Worm (Caenorhabditis elegans) whole organism, L2 larva: ENCODE data around the gene F09G2.2.

ENCODE experiments used
- C34F6.9 ChIP-seq: fragments of 150-350 bp; optimal IDR thresholded peaks from 2 replicates; lab custom pipeline; 2014; ENCODE audit warnings: missing biosample characterization, missing genetic modification characterization
- F13H6.1 ChIP-seq: sonication (generic microtip); optimal IDR thresholded peaks from 2 replicates; lab custom pipeline; 2016; ENCODE audit warnings: missing genetic modification characterization, missing compliant biosample characterization
- R02D3.7 ChIP-seq: fragments of 150-350 bp; optimal IDR thresholded peaks from 2 replicates; lab custom pipeline; 2014; ENCODE audit warnings: missing biosample characterization, missing genetic modification characterization
- ZK546.5 ChIP-seq: sonication (generic microtip); optimal IDR thresholded peaks from 2 replicates; lab custom pipeline; 2017; ENCODE audit warnings: missing biosample characterization, missing genetic modification characterization
- alr-1 ChIP-seq: fragments of 150-350 bp; optimal IDR thresholded peaks from 2 replicates; lab custom pipeline; 2014; ENCODE audit warnings: missing biosample characterization, missing genetic modification characterization
- ama-1 ChIP-seq: fragments of 150-350 bp; optimal IDR thresholded peaks from 2 replicates; lab custom pipeline; 2018; ENCODE audit warnings: inconsistent platforms
- blmp-1 ChIP-seq: sonication (generic microtip); optimal IDR thresholded peaks from 2 replicates; lab custom pipeline; 2017; ENCODE audit warnings: missing genetic modification characterization, mild to moderate bottlenecking, missing compliant biosample characterization, antibody characterized with exemption, moderate library complexity; ENCODE audit not compliant: insufficient read depth
- ceh-16 ChIP-seq: fragments of 150-350 bp; optimal IDR thresholded peaks from 2 replicates; lab custom pipeline; 2014; ENCODE audit warnings: missing biosample characterization, missing genetic modification characterization
- egl-27 ChIP-seq: sonication (generic microtip); optimal IDR thresholded peaks from 3 replicates; lab custom pipeline; 2017; ENCODE audit warnings: missing biosample characterization, missing genetic modification reagents, missing genetic modification characterization
- elt-1 ChIP-seq: fragments of 150-350 bp; optimal IDR thresholded peaks from 2 replicates; lab custom pipeline; 2014; ENCODE audit warnings: missing biosample characterization, missing genetic modification characterization
- elt-3 ChIP-seq: sonication (generic microtip); optimal IDR thresholded peaks from 2 replicates; lab custom pipeline; 2017; ENCODE audit warnings: missing biosample characterization, missing genetic modification characterization
- fos-1 ChIP-seq: fragments of 150-350 bp; optimal IDR thresholded peaks from 2 replicates; lab custom pipeline; 2014; ENCODE audit warnings: missing biosample characterization, missing genetic modification characterization
- gmeb-1 ChIP-seq: fragments of 150-350 bp; optimal IDR thresholded peaks from 2 replicates; lab custom pipeline; 2014; ENCODE audit warnings: missing biosample characterization, missing genetic modification characterization
- lin-11 ChIP-seq: fragments of 150-350 bp; sonication (generic microtip); optimal IDR thresholded peaks from 2 replicates; lab custom pipeline; 2014; ENCODE audit warnings: missing biosample characterization, missing genetic modification characterization, inconsistent platforms, mixed read lengths
- lin-13 ChIP-seq: fragments of 150-350 bp; optimal IDR thresholded peaks from 2 replicates; lab custom pipeline; 2014; ENCODE audit warnings: missing biosample characterization, missing genetic modification reagents, missing genetic modification characterization
- lin-39 ChIP-seq: fragments of 150-350 bp; optimal IDR thresholded peaks from 2 replicates; lab custom pipeline; 2014; ENCODE audit warnings: missing biosample characterization, missing genetic modification reagents, missing genetic modification characterization
- lsy-2 ChIP-seq, 2 experiments: fragments of 150-350 bp in 1 of 2; sonication (generic microtip) in 1 of 2; optimal IDR thresholded peaks; 2 replicates each; lab custom pipeline; 2014 to 2017; ENCODE audit warnings: missing biosample characterization in 2 of 2, missing genetic modification characterization in 2 of 2
- mbf-1 ChIP-seq: sonication (generic microtip); optimal IDR thresholded peaks from 2 replicates; lab custom pipeline; 2017; ENCODE audit warnings: missing biosample characterization, missing genetic modification characterization
- mdl-1 ChIP-seq, 2 experiments: fragments of 150-350 bp in 1 of 2; sonication (generic microtip) in 1 of 2; optimal IDR thresholded peaks; 2 replicates each; lab custom pipeline; 2017; ENCODE audit warnings: missing biosample characterization in 2 of 2, missing genetic modification characterization in 2 of 2
- nhr-10 ChIP-seq: sonication (generic microtip); optimal IDR thresholded peaks from 2 replicates; lab custom pipeline; 2017; ENCODE audit warnings: missing biosample characterization, missing genetic modification characterization
- nhr-11 ChIP-seq: fragments of 150-350 bp; optimal IDR thresholded peaks from 2 replicates; lab custom pipeline; 2014; ENCODE audit warnings: missing biosample characterization, missing genetic modification characterization
- nhr-12 ChIP-seq: fragments of 150-350 bp; optimal IDR thresholded peaks from 2 replicates; lab custom pipeline; 2014; ENCODE audit warnings: missing biosample characterization, missing genetic modification characterization
- nhr-23 ChIP-seq: fragments of 150-350 bp; optimal IDR thresholded peaks from 2 replicates; lab custom pipeline; 2014; ENCODE audit warnings: missing biosample characterization, missing genetic modification reagents, missing genetic modification characterization
- nhr-237 ChIP-seq: fragments of 150-350 bp; optimal IDR thresholded peaks from 2 replicates; lab custom pipeline; 2014; ENCODE audit warnings: missing biosample characterization, missing genetic modification characterization
- nhr-77 ChIP-seq: fragments of 150-350 bp; optimal IDR thresholded peaks from 2 replicates; lab custom pipeline; 2014; ENCODE audit warnings: missing biosample characterization, missing genetic modification characterization
- sem-4 ChIP-seq: fragments of 150-350 bp; optimal IDR thresholded peaks from 2 replicates; lab custom pipeline; 2014; ENCODE audit warnings: missing biosample characterization, missing genetic modification reagents, missing genetic modification characterization
- skn-1 ChIP-seq: sonication (generic microtip); optimal IDR thresholded peaks from 2 replicates; lab custom pipeline; 2017; ENCODE audit warnings: missing biosample characterization, missing genetic modification characterization
- sma-3 ChIP-seq: sonication (generic microtip); optimal IDR thresholded peaks from 2 replicates; lab custom pipeline; 2016; ENCODE audit warnings: missing genetic modification reagents, missing genetic modification characterization, missing compliant biosample characterization
- sma-9 ChIP-seq, 2 experiments: fragments of 150-350 bp in 1 of 2; sonication (generic microtip) in 1 of 2; optimal IDR thresholded peaks; 2 replicates each; lab custom pipeline; 2014 to 2016; ENCODE audit warnings: missing genetic modification characterization in 2 of 2, mild to moderate bottlenecking in 1 of 2, missing biosample characterization in 1 of 2, missing compliant biosample characterization in 1 of 2, missing genetic modification reagents in 1 of 2, moderate library complexity in 1 of 2
- unc-62 ChIP-seq: fragments of 150-350 bp; optimal IDR thresholded peaks from 2 replicates; lab custom pipeline; 2014; ENCODE audit warnings: missing biosample characterization, missing genetic modification reagents, missing genetic modification characterization
- zag-1 ChIP-seq: fragments of 150-350 bp; optimal IDR thresholded peaks from 2 replicates; lab custom pipeline; 2014; ENCODE audit warnings: missing biosample characterization, missing genetic modification characterization
- ztf-1 ChIP-seq: fragments of 200-800 bp; sonication (Bioruptor generic); conservative IDR thresholded peaks from 2 replicates; pipeline ENCODE4 v1.3.6; 2022; ENCODE audit warnings: missing genetic modification characterization, missing compliant biosample characterization
- ztf-11 ChIP-seq: sonication (generic microtip); optimal IDR thresholded peaks from 2 replicates; lab custom pipeline; 2017; ENCODE audit warnings: missing biosample characterization, missing genetic modification characterization
- ztf-4 ChIP-seq: fragments of 150-350 bp; optimal IDR thresholded peaks from 2 replicates; lab custom pipeline; 2014; ENCODE audit warnings: missing biosample characterization, missing genetic modification characterization

Gene F09G2.2

DNA sequence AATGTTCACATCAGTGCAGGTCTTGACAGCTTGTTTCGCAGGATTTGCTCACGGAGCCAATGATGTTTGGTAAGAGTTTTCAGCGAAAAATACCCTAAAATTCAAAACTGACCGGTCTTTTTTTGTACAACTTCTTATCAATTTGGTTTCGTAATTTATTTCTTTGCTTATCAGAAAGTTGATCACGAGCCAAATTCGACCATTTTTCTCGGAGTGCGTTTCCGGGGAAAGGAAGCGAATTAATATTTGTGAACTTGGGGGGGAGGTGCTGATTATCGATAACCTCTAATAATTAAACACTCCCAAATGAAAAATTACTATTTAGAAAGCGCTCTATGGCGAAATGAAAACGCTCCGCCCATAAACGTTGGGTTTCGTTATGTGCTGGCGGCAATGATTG lies 10.1 kb upstream of the F09G2.2 start:
- TF ChIP-seq F13H6.1 (tag; lab: Kevin White, UChicago) (no peak), fos-1 (tag; lab: Kevin White, UChicago) (peak; percentile 81), sma-9 (GFP tag; optimal IDR thresholded peaks at IDR 0.05; lab: Kevin White, UChicago) (peak; percentile 10), sma-9 (tag; optimal IDR thresholded peaks at IDR 0.05; lab: Kevin White, UChicago) (no peak), gmeb-1 (tag; lab: Kevin White, UChicago) (peak; percentile 43)
- TF ChIP-seq, all 48 proteins: peak for 3

DNA sequence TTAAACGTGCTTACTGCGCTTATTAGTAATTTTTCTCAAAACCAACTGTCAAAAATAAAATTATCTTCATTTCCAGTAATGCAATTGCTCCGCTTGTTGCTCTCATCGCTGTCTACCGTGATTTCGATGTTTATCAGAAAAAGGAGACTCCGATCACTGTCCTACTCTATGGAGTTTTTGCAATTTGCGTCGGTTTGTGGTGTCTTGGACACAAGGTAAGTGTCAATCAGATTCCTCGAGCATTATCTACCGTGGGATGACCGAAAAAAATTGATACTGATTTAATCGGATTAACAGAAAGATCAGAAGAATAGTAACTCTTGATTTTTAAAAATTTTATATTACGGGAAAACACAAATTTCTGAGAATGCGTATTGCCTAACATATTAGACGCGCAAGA lies 9.4 kb upstream of the F09G2.2 start:
- TF ChIP-seq lsy-2 (tag; optimal IDR thresholded peaks at IDR 0.05; lab: Kevin White, UChicago) (no peak), sma-9 (GFP tag; optimal IDR thresholded peaks at IDR 0.05; lab: Kevin White, UChicago) (no peak), sma-9 (tag; optimal IDR thresholded peaks at IDR 0.05; lab: Kevin White, UChicago) (no peak), egl-27 (tag; lab: Kevin White, UChicago) (no peak), mdl-1 (tag; optimal IDR thresholded peaks at IDR 0.05; lab: Kevin White, UChicago) (no peak)

DNA sequence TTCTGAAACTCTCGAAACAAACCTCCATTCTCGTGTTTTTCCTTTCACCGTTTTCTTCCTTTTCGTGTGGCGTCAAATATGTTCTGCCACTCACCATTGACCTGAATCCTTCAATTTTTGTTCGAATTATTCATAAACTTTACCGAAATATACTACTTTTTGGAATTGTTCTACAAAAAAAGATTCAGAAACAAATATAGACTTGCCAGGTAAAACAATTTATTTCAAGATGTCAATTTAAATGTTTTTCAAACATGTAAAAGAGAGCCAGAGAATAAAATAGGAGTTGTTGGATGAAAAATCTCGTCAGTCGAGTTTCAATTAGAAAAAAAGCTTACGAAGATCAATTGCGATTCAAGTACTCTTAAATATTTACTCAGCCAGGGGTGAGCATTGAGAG lies 3.2 kb upstream of the F09G2.2 start, which contains the start of gene F09G2.8:
Gene F09G2.8 (minus strand): TSS at position 101 of the 400 bp plus-strand sequence.
- TF ChIP-seq lin-39 (tag; lab: Kevin White, UChicago) = no peak
- no peak for TF ChIP-seq sma-3 (GFP tag; lab: Kevin White, UChicago)
- no peak for TF ChIP-seq mbf-1 (tag; lab: Kevin White, UChicago)
- TF ChIP-seq blmp-1 (tag; lab: Kevin White, UChicago) = no peak
- no peak for TF ChIP-seq zag-1 (tag; lab: Kevin White, UChicago)
- TF ChIP-seq ceh-16 (tag; lab: Kevin White, UChicago) = no peak
- no peak for TF ChIP-seq nhr-23
- TF ChIP-seq sem-4 = no peak

DNA sequence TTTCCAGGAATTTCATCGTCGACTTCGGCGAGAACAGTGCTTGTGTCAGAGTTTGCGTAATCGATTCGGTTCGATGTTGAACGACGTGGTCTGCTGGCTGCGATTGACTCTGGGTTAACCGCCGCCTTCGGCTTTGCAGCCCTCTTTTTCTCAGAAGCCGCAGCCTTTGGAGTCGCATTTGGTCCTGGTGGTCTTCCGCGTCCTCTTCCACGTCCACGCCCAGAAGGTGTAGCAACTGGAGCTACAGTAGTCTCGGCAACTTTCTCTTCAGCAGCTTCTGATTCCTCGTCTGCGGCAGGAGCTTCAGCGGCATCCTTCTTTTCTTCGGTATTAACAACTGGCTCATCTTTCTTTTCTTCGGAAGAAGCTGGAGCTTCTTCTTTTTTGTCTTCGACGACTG lies 1.9 kb upstream of the F09G2.2 start:
- no peak for TF ChIP-seq unc-62
- TF ChIP-seq elt-1 (tag; lab: Kevin White, UChicago) = no peak
- TF ChIP-seq sma-9 (GFP tag; optimal IDR thresholded peaks at IDR 0.05; lab: Kevin White, UChicago) = no peak
- no peak for TF ChIP-seq sma-9 (tag; optimal IDR thresholded peaks at IDR 0.05; lab: Kevin White, UChicago)
- TF ChIP-seq nhr-23 = no peak
- no peak for TF ChIP-seq nhr-237
- TF ChIP-seq lsy-2 (tag; optimal IDR thresholded peaks at IDR 0.05; lab: Kevin White, UChicago) = no peak
- TF ChIP-seq F13H6.1 (tag; lab: Kevin White, UChicago) = no peak
- TF ChIP-seq sem-4 = no peak
- TF ChIP-seq nhr-10 (tag; lab: Kevin White, UChicago) = no peak
- no peak for TF ChIP-seq ama-1 (lab: Kevin White, UChicago)
- TF ChIP-seq ztf-11 (tag; lab: Kevin White, UChicago) = no peak
- TF ChIP-seq R02D3.7 = no peak
- TF ChIP-seq skn-1 (tag; lab: Kevin White, UChicago) = no peak
- no peak for TF ChIP-seq ztf-4 (tag; lab: Kevin White, UChicago)
- no peak for TF ChIP-seq egl-27 (tag; lab: Kevin White, UChicago)
- TF ChIP-seq ceh-16 (tag; lab: Kevin White, UChicago) = no peak
- no peak for TF ChIP-seq ztf-1 (GFP tag; lab: Robert Waterston, UW)
- TF ChIP-seq nhr-77 (tag; lab: Kevin White, UChicago) = no peak
- no peak for TF ChIP-seq nhr-12 (tag; lab: Kevin White, UChicago)

DNA sequence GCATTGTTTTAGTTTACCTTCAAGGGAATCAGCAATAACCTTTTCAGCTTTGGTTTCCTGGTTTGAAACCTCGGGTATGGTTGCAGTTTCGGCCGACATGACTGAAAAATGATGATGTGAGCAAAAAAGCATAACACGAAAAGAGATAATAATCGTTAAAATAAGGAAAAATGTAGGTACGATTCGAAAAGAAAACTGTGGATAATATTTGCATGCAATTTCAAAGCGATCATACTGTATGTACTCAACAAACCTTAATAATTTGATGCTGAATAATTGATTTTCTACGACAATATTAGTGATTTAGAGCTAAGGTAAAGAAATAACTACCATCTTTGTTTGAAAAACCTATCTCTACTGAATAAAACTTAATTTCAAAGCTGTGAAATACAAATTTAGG lies 679 bp upstream of the F09G2.2 start, which contains the start of gene attf-2:
Gene attf-2 (minus strand): TSS at position 101 of the 400 bp plus-strand sequence.
- TF ChIP-seq unc-62 (no peak), ztf-11 (tag; lab: Kevin White, UChicago) (no peak), lsy-2 (tag; optimal IDR thresholded peaks at IDR 0.05; lab: Kevin White, UChicago) (no peak), elt-1 (tag; lab: Kevin White, UChicago) (no peak), alr-1 (tag; lab: Kevin White, UChicago) (no peak), C34F6.9 (tag; lab: Kevin White, UChicago) (no peak), nhr-10 (tag; lab: Kevin White, UChicago) (no peak), ceh-16 (tag; lab: Kevin White, UChicago) (no peak), elt-3 (tag; lab: Kevin White, UChicago) (no peak)
- TF ChIP-seq, all 48 proteins: peak for 0

DNA sequence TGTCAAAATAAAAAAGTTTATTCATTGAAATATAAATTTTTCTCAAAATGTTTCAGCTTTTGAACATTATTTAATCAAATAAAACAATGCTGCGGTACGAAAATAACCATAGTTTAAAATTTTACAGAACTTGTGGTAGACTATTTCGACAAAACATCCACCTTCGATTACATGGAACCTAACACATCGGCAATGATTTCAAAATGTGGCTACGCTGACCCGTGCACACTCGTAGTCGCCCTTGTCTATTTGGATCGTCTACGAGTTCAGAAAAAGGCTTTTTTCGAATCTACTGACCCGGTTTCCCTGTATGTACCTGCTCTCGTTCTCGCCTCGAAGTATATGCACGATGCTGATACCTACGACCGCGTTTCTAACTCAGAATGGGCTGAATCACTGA lies 320 bp downstream of the F09G2.2 start:
- no peak for TF ChIP-seq lin-11 (tag; lab: Kevin White, UChicago)
- TF ChIP-seq lin-39 (tag; lab: Kevin White, UChicago) = no peak
- TF ChIP-seq nhr-11 = no peak
- TF ChIP-seq lin-13 (GFP tag; lab: Kevin White, UChicago) = no peak
- no peak for TF ChIP-seq ZK546.5
- no peak for TF ChIP-seq blmp-1 (tag; lab: Kevin White, UChicago)
